Worm (Caenorhabditis elegans) whole organism, young adult: Measurements from ENCODE around the gene C09G9.3.

ENCODE experiments used
- D2030.7 ChIP-seq: fragments of 200-800 bp; sonication (Bioruptor generic); IDR thresholded peaks from 2 replicates; pipeline ENCODE4 v1.3.6; 2022; ENCODE audit warnings: missing genetic modification reagents, missing genetic modification characterization, missing compliant biosample characterization
- F22D6.2 ChIP-seq: sonication (generic microtip); optimal IDR thresholded peaks from 2 replicates; lab custom pipeline; 2016; ENCODE audit warnings: mild to moderate bottlenecking, missing genetic modification characterization, missing compliant biosample characterization
- F23B12.7 ChIP-seq: sonication (generic microtip); optimal IDR thresholded peaks from 2 replicates; lab custom pipeline; 2017; ENCODE audit warnings: missing genetic modification characterization, mild to moderate bottlenecking, missing compliant biosample characterization, antibody characterized with exemption, moderate library complexity; ENCODE audit not compliant: insufficient read depth
- F39B2.1 ChIP-seq: fragments of 200-800 bp; sonication (Bioruptor generic); IDR thresholded peaks from 2 replicates; pipeline ENCODE4 v1.3.6; 2022; ENCODE audit warnings: missing genetic modification reagents, missing genetic modification characterization, missing compliant biosample characterization
- F57A8.1 ChIP-seq: fragments of 200-800 bp; sonication (Bioruptor generic); optimal IDR thresholded peaks from 2 replicates; lab custom pipeline; 2018; ENCODE audit warnings: mild to moderate bottlenecking, missing genetic modification characterization, moderate library complexity, missing compliant biosample characterization
- K11D2.4 ChIP-seq: fragments of 200-800 bp; sonication (Bioruptor generic); IDR thresholded peaks from 2 replicates; pipeline ENCODE4 v1.3.6; 2022; ENCODE audit warnings: missing genetic modification reagents, missing genetic modification characterization, missing compliant biosample characterization
- Y53F4B.3 ChIP-seq: fragments of 200-800 bp; sonication (Bioruptor generic); IDR thresholded peaks from 2 replicates; pipeline ENCODE4 v1.3.6; 2022; ENCODE audit warnings: missing genetic modification reagents, missing genetic modification characterization, missing compliant biosample characterization
- Y53G8AR.9 ChIP-seq: fragments of 200-800 bp; sonication (Bioruptor generic); conservative IDR thresholded peaks from 2 replicates; pipeline ENCODE4 v1.3.6; 2022; ENCODE audit warnings: missing genetic modification reagents, missing genetic modification characterization, missing compliant biosample characterization
- Y67H2A.10 ChIP-seq: fragments of 200-800 bp; sonication (Bioruptor generic); conservative IDR thresholded peaks from 2 replicates; pipeline ENCODE4 v1.3.6; 2022; ENCODE audit warnings: missing genetic modification reagents, missing genetic modification characterization, missing compliant biosample characterization
- Y79H2A.3 ChIP-seq: fragments of 200-800 bp; sonication (Bioruptor generic); conservative IDR thresholded peaks from 2 replicates; pipeline ENCODE4 v1.3.6; 2022; ENCODE audit warnings: missing genetic modification reagents, missing genetic modification characterization, missing compliant biosample characterization
- Y95B8A.8 ChIP-seq: fragments of 200-800 bp; sonication (Bioruptor generic); IDR thresholded peaks from 2 replicates; pipeline ENCODE4 v1.3.6; 2022; ENCODE audit warnings: missing genetic modification reagents, missing genetic modification characterization, missing compliant biosample characterization
- ZK185.1 ChIP-seq: sonication (generic microtip); optimal IDR thresholded peaks from 2 replicates; lab custom pipeline; 2016; ENCODE audit warnings: mild to moderate bottlenecking, missing genetic modification characterization, missing compliant biosample characterization; ENCODE audit not compliant: poor library complexity, severe bottlenecking
- aptf-3 ChIP-seq: fragments of 200-800 bp; sonication (Bioruptor generic); IDR thresholded peaks from 2 replicates; pipeline ENCODE4 v1.3.6; 2022; ENCODE audit warnings: missing genetic modification characterization, missing compliant biosample characterization
- athp-1 ChIP-seq: sonication (generic microtip); optimal IDR thresholded peaks from 2 replicates; lab custom pipeline; 2017; ENCODE audit warnings: mild to moderate bottlenecking, missing genetic modification characterization, missing compliant biosample characterization
- attf-3 ChIP-seq: fragments of 200-800 bp; sonication (Bioruptor generic); conservative IDR thresholded peaks from 2 replicates; pipeline ENCODE4 v1.3.6; 2022; ENCODE audit warnings: missing genetic modification reagents, missing genetic modification characterization, missing compliant biosample characterization
- attf-5 ChIP-seq: fragments of 200-800 bp; sonication (Bioruptor generic); optimal IDR thresholded peaks from 2 replicates; lab custom pipeline; 2018; ENCODE audit warnings: mild to moderate bottlenecking, missing genetic modification characterization, missing compliant biosample characterization
- bed-1 ChIP-seq: fragments of 200-800 bp; sonication (Bioruptor generic); IDR thresholded peaks from 2 replicates; pipeline ENCODE4 v1.3.6; 2022; ENCODE audit warnings: missing genetic modification reagents, missing genetic modification characterization, missing compliant biosample characterization
- bed-2 ChIP-seq: fragments of 200-800 bp; sonication (Bioruptor generic); IDR thresholded peaks from 2 replicates; pipeline ENCODE4 v1.3.6; 2022; ENCODE audit warnings: missing genetic modification reagents, missing genetic modification characterization, missing compliant biosample characterization
- cebp-2 ChIP-seq: fragments of 200-800 bp; sonication (Bioruptor generic); IDR thresholded peaks from 2 replicates; pipeline ENCODE4 v1.3.6; 2022; ENCODE audit warnings: missing genetic modification characterization, missing compliant biosample characterization
- ceh-100 ChIP-seq: fragments of 200-800 bp; sonication (Bioruptor generic); IDR thresholded peaks from 2 replicates; pipeline ENCODE4 v1.3.6; 2022; ENCODE audit warnings: missing genetic modification reagents, missing genetic modification characterization, missing compliant biosample characterization
- ceh-27 ChIP-seq: fragments of 200-800 bp; sonication (Bioruptor generic); optimal IDR thresholded peaks from 2 replicates; lab custom pipeline; 2018; ENCODE audit warnings: mild to moderate bottlenecking, missing genetic modification characterization, moderate library complexity, missing compliant biosample characterization
- ceh-79 ChIP-seq: sonication (generic microtip); optimal IDR thresholded peaks from 2 replicates; lab custom pipeline; 2017; ENCODE audit warnings: mild to moderate bottlenecking, missing genetic modification characterization, missing compliant biosample characterization
- ceh-91 ChIP-seq: fragments of 200-800 bp; sonication (Bioruptor generic); IDR thresholded peaks from 2 replicates; pipeline ENCODE4 v1.3.6; 2022; ENCODE audit warnings: missing genetic modification reagents, missing genetic modification characterization, missing compliant biosample characterization
- dox-1 ChIP-seq: fragments of 200-800 bp; sonication (Bioruptor generic); IDR thresholded peaks from 2 replicates; pipeline ENCODE4 v1.3.6; 2022; ENCODE audit warnings: missing genetic modification reagents, missing genetic modification characterization, missing compliant biosample characterization
- efl-1 ChIP-seq: fragments of 150-350 bp; optimal IDR thresholded peaks from 2 replicates; lab custom pipeline; 2014; ENCODE audit warnings: missing biosample characterization, missing genetic modification reagents, missing genetic modification characterization
- egrh-3 ChIP-seq: fragments of 200-800 bp; sonication (Bioruptor generic); IDR thresholded peaks from 2 replicates; pipeline ENCODE4 v1.3.6; 2022; ENCODE audit warnings: missing genetic modification reagents, missing genetic modification characterization, missing compliant biosample characterization
- ets-4 ChIP-seq: fragments of 200-800 bp; sonication (Bioruptor generic); optimal IDR thresholded peaks from 2 replicates; lab custom pipeline; 2018; ENCODE audit warnings: mild to moderate bottlenecking, missing genetic modification characterization, missing compliant biosample characterization
- fkh-3 ChIP-seq: sonication (generic microtip); optimal IDR thresholded peaks from 2 replicates; lab custom pipeline; 2016; ENCODE audit warnings: mild to moderate bottlenecking, missing genetic modification characterization, missing compliant biosample characterization
- gei-17 ChIP-seq: fragments of 200-800 bp; sonication (Bioruptor generic); optimal IDR thresholded peaks from 2 replicates; lab custom pipeline; 2018; ENCODE audit warnings: mild to moderate bottlenecking, missing genetic modification characterization, missing compliant biosample characterization
- lag-1 ChIP-seq: fragments of 200-800 bp; sonication (Bioruptor generic); IDR thresholded peaks from 2 replicates; pipeline ENCODE4 v1.3.6; 2022; ENCODE audit warnings: missing genetic modification reagents, missing genetic modification characterization, missing compliant biosample characterization
- let-526 ChIP-seq: fragments of 200-800 bp; sonication (Bioruptor generic); IDR thresholded peaks from 2 replicates; pipeline ENCODE4 v1.3.6; 2022; ENCODE audit warnings: missing genetic modification reagents, missing genetic modification characterization, missing compliant biosample characterization
- lin-26 ChIP-seq: fragments of 200-800 bp; sonication (Bioruptor generic); IDR thresholded peaks from 2 replicates; pipeline ENCODE4 v1.3.6; 2022; ENCODE audit warnings: missing genetic modification reagents, missing genetic modification characterization, missing compliant biosample characterization
- lin-40 ChIP-seq: sonication (generic microtip); optimal IDR thresholded peaks from 2 replicates; lab custom pipeline; 2016; ENCODE audit warnings: missing genetic modification characterization, mild to moderate bottlenecking, missing compliant biosample characterization, missing genotype, missing genetic modification reagents
- lir-1 ChIP-seq: fragments of 200-800 bp; sonication (Bioruptor generic); conservative IDR thresholded peaks from 2 replicates; pipeline ENCODE4 v1.3.6; 2022; ENCODE audit warnings: missing genetic modification reagents, missing genetic modification characterization, missing compliant biosample characterization
- lsl-1 ChIP-seq: fragments of 200-800 bp; sonication (Bioruptor generic); optimal IDR thresholded peaks from 2 replicates; lab custom pipeline; 2018; ENCODE audit warnings: mild to moderate bottlenecking, missing genetic modification characterization, moderate library complexity, missing compliant biosample characterization
- lsy-27 ChIP-seq: sonication (generic microtip); optimal IDR thresholded peaks from 2 replicates; lab custom pipeline; 2017; ENCODE audit warnings: missing genetic modification characterization, mild to moderate bottlenecking, missing compliant biosample characterization, antibody characterized with exemption, missing genotype, borderline replicate concordance; ENCODE audit not compliant: insufficient read depth
- madf-10 ChIP-seq: sonication (generic microtip); optimal IDR thresholded peaks from 2 replicates; lab custom pipeline; 2016; ENCODE audit warnings: mild to moderate bottlenecking, missing genetic modification characterization, missing compliant biosample characterization
- mcd-1 ChIP-seq: fragments of 200-800 bp; sonication (Bioruptor generic); IDR thresholded peaks from 2 replicates; pipeline ENCODE4 v1.3.6; 2022; ENCODE audit warnings: missing genetic modification reagents, missing genetic modification characterization, missing compliant biosample characterization
- mes-4 ChIP-seq: sonication (generic microtip); optimal IDR thresholded peaks from 2 replicates; lab custom pipeline; 2016; ENCODE audit warnings: missing genotype, missing genetic modification characterization, missing compliant biosample characterization
- nhr-90 ChIP-seq: sonication (generic microtip); optimal IDR thresholded peaks from 2 replicates; lab custom pipeline; 2016; ENCODE audit warnings: missing genotype, mild to moderate bottlenecking, missing genetic modification characterization, missing compliant biosample characterization
- pbrm-1 ChIP-seq: fragments of 200-800 bp; sonication (Bioruptor generic); IDR thresholded peaks from 2 replicates; pipeline ENCODE4 v1.3.6; 2022; ENCODE audit warnings: missing genetic modification reagents, missing genetic modification characterization, missing compliant biosample characterization
- sea-2 ChIP-seq: fragments of 200-800 bp; sonication (Bioruptor generic); IDR thresholded peaks from 2 replicates; pipeline ENCODE4 v1.3.6; 2022; ENCODE audit warnings: missing genetic modification characterization, missing compliant biosample characterization
- snpc-1.1 ChIP-seq: sonication (generic microtip); optimal IDR thresholded peaks from 2 replicates; lab custom pipeline; 2017; ENCODE audit warnings: missing genetic modification characterization, mild to moderate bottlenecking, missing compliant biosample characterization, antibody characterized with exemption, moderate library complexity, missing genotype, missing genetic modification reagents; ENCODE audit not compliant: insufficient read depth
- snpc-4 ChIP-seq, 5 experiments: fragments of 150-350 bp in 1 of 5; sonication (generic microtip) in 4 of 5; optimal IDR thresholded peaks; 2 replicates each; lab custom pipeline; 2014 to 2018; ENCODE audit warnings: missing genetic modification characterization in 5 of 5, missing biosample characterization in 3 of 5, antibody characterized with exemption in 2 of 5, mild to moderate bottlenecking in 2 of 5, missing compliant biosample characterization in 2 of 5, missing genotype in 2 of 5, moderate library complexity in 2 of 5, missing genetic modification reagents in 1 of 5
- tlf-1 ChIP-seq: fragments of 200-800 bp; sonication (Bioruptor generic); optimal IDR thresholded peaks from 2 replicates; lab custom pipeline; 2018; ENCODE audit warnings: mild to moderate bottlenecking, missing genetic modification characterization, missing compliant biosample characterization
- ztf-18 ChIP-seq: sonication (generic microtip); optimal IDR thresholded peaks from 2 replicates; lab custom pipeline; 2016; ENCODE audit warnings: missing genotype, mild to moderate bottlenecking, missing genetic modification characterization, missing compliant biosample characterization
- ztf-25 ChIP-seq: fragments of 200-800 bp; sonication (Bioruptor generic); IDR thresholded peaks from 2 replicates; pipeline ENCODE4 v1.3.6; 2022; ENCODE audit warnings: missing genetic modification reagents, missing genetic modification characterization, missing compliant biosample characterization
- ztf-26 ChIP-seq: sonication (generic microtip); optimal IDR thresholded peaks from 2 replicates; lab custom pipeline; 2017; ENCODE audit warnings: missing genetic modification characterization, missing compliant biosample characterization

The C09G9.3 gene

DNA sequence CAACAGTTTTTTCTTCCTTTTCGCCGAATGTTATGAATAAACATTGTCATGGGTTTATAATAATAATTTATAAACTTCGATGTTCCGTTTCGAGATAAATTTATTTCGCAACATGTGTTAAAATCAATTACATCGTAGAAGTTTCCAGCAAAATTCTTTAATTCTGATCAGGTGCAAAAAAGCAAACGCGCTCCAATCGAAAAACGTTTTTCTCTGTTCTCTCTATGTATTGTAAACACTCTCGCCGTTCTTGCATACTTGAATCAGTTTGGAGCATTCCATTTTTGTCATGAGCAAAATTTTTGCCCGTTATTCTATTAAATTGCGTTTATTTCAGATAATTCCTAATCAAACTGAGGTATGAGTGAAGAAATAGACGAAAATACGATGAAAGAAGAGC, 20.9 kb upstream of the C09G9.3 start, which contains the start of gene rad-54.L2:
rad-54.L2 (plus strand) TSS at position 332 of the 400 bp plus-strand sequence.
- TF ChIP-seq ztf-26 (tag; lab: Kevin White, UChicago): no peak
- peak; percentile 12 for TF ChIP-seq athp-1 (tag; lab: Kevin White, UChicago)
- TF ChIP-seq let-526 (GFP tag; lab: Robert Waterston, UW): no peak
- TF ChIP-seq D2030.7 (GFP tag; lab: Robert Waterston, UW): no peak; the same call in 1 of the 2 replicates
- TF ChIP-seq gei-17 (GFP tag; lab: Kevin White, UChicago): no peak
- TF ChIP-seq ztf-25 (GFP tag; lab: Robert Waterston, UW): no peak
- TF ChIP-seq Y95B8A.8 (GFP tag; lab: Robert Waterston, UW): no peak
- TF ChIP-seq ZK185.1 (tag; lab: Kevin White, UChicago): no peak
- no peak for TF ChIP-seq F57A8.1 (GFP tag; lab: Kevin White, UChicago)
- TF ChIP-seq F39B2.1 (GFP tag; lab: Robert Waterston, UW): 0 out of 2 replicates have a peak, but pooled peaks have one; percentile 26
- TF ChIP-seq ceh-27 (GFP tag; lab: Kevin White, UChicago): no peak
- TF ChIP-seq F23B12.7 (tag; lab: Kevin White, UChicago): peak; percentile 50
- no peak for TF ChIP-seq efl-1 (GFP tag; lab: Kevin White, UChicago)
- TF ChIP-seq snpc-1.1 (tag; lab: Kevin White, UChicago): no peak
- TF ChIP-seq lsy-27: no peak
- peak; percentile 51 for TF ChIP-seq tlf-1
- no peak for TF ChIP-seq fkh-3
- no peak for TF ChIP-seq egrh-3 (GFP tag; lab: Robert Waterston, UW)
- no peak for TF ChIP-seq ceh-100 (GFP tag; lab: Robert Waterston, UW)
- TF ChIP-seq bed-1 (GFP tag; lab: Robert Waterston, UW): no peak
- TF ChIP-seq nhr-90: no peak
- no peak for TF ChIP-seq cebp-2 (GFP tag; lab: Robert Waterston, UW)
- 0 out of 2 replicates have a peak, but pooled peaks have one; percentile 15 for TF ChIP-seq Y53G8AR.9 (GFP tag; lab: Robert Waterston, UW)
- TF ChIP-seq attf-5 (GFP tag; lab: Kevin White, UChicago): peak; percentile 78
- TF ChIP-seq K11D2.4 (GFP tag; lab: Robert Waterston, UW): no peak
- no peak for TF ChIP-seq lag-1 (GFP tag; lab: Robert Waterston, UW)
- TF ChIP-seq lin-40 (tag; lab: Kevin White, UChicago): peak; percentile 48
- TF ChIP-seq attf-3 (GFP tag; lab: Robert Waterston, UW): no peak
- TF ChIP-seq Y79H2A.3 (GFP tag; lab: Robert Waterston, UW): no peak
- no peak for TF ChIP-seq aptf-3 (GFP tag; lab: Robert Waterston, UW)
- TF ChIP-seq Y53F4B.3 (GFP tag; lab: Robert Waterston, UW): no peak
- TF ChIP-seq sea-2 (GFP tag; lab: Robert Waterston, UW): no peak
- peak; percentile 65 for TF ChIP-seq ztf-18 (tag; lab: Kevin White, UChicago)
- peak; percentile 77 for TF ChIP-seq mcd-1 (GFP tag; lab: Robert Waterston, UW)
- TF ChIP-seq ets-4 (GFP tag; lab: Kevin White, UChicago): no peak
- 0 out of 2 replicates have a peak, but pooled peaks have one; percentile 14 for TF ChIP-seq dox-1
- TF ChIP-seq F22D6.2 (tag; lab: Kevin White, UChicago): no peak
- no peak for TF ChIP-seq ceh-79 (tag; lab: Kevin White, UChicago)
- no peak for TF ChIP-seq mes-4 (tag; lab: Kevin White, UChicago)
- no peak for TF ChIP-seq ceh-91
- peak; percentile 33 for TF ChIP-seq lsl-1 (GFP tag; lab: Kevin White, UChicago)
- no peak for TF ChIP-seq snpc-4 (GFP tag; optimal IDR thresholded peaks at IDR 0.05; lab: Kevin White, UChicago)
- peak in 2 of 4 experiments; percentile 14 to 35 for TF ChIP-seq snpc-4 (tag; optimal IDR thresholded peaks at IDR 0.05; lab: Kevin White, UChicago)
- TF ChIP-seq madf-10 (tag; lab: Kevin White, UChicago): peak; percentile 45
- TF ChIP-seq Y67H2A.10: no peak
- TF ChIP-seq bed-2 (GFP tag; lab: Robert Waterston, UW): no peak
- TF ChIP-seq pbrm-1 (GFP tag; lab: Robert Waterston, UW): peak; percentile 42; the same call in 1 of the 2 replicates
- no peak for TF ChIP-seq lin-26 (GFP tag; lab: Robert Waterston, UW)
- no peak for TF ChIP-seq lir-1
